Worm (Caenorhabditis elegans): ENCODE results near the gene sdz-16.

ce11 chrV:17292740-17293139 is 35.0 kb downstream of the sdz-16 start:
- TF ChIP-seq ham-2 (GFP tag; optimal IDR thresholded peaks at IDR 0.05) (no peak), lin-13 (tag; optimal IDR thresholded peaks at IDR 0.05) (no peak)

Measured in whole organism, mixed stage, embryonic.